Fruit fly (Drosophila melanogaster) whole organism, wandering third instar larva: ENCODE results near the gene GstO1.

Experiments
- Abd-B ChIP-seq: fragments of >200 bp; optimal IDR thresholded peaks from 2 replicates; lab custom pipeline; 2017; ENCODE audit warnings: missing biosample characterization, missing genetic modification characterization
- CG32264 ChIP-seq: fragments of 200-800 bp; sonication (Bioruptor generic); optimal IDR thresholded peaks from 2 replicates; lab custom pipeline; 2016; ENCODE audit warnings: missing biosample characterization, missing genetic modification characterization
- CG9705 ChIP-seq: fragments of 200-800 bp; sonication (Bioruptor generic); optimal IDR thresholded peaks from 2 replicates; lab custom pipeline; 2018; ENCODE audit warnings: missing biosample characterization, mild to moderate bottlenecking, missing genetic modification characterization
- CrebA ChIP-seq: fragments of 200-800 bp; sonication (Bioruptor generic); optimal IDR thresholded peaks from 2 replicates; lab custom pipeline; 2016; ENCODE audit warnings: missing biosample characterization, mild to moderate bottlenecking, missing genetic modification characterization, borderline replicate concordance
- Dfd ChIP-seq: fragments of >200 bp; optimal IDR thresholded peaks from 2 replicates; lab custom pipeline; 2017; ENCODE audit warnings: missing biosample characterization, missing genetic modification characterization
- Dif ChIP-seq: fragments of 200-275, 200-300 bp; sonication (Bioruptor generic); optimal IDR thresholded peaks from 2 replicates; lab custom pipeline; 2018; ENCODE audit warnings: missing biosample characterization, missing genetic modification characterization; ENCODE audit not compliant: partially characterized antibody
- HLH106 ChIP-seq: fragments of 200-800 bp; optimal IDR thresholded peaks from 3 replicates; lab custom pipeline; 2019; ENCODE audit warnings: missing biosample characterization, mild to moderate bottlenecking, missing genetic modification characterization, moderate library complexity
- Hnf4 ChIP-seq: fragments of 200-800 bp; sonication (Bioruptor generic); optimal IDR thresholded peaks from 2 replicates; lab custom pipeline; 2016; ENCODE audit warnings: missing biosample characterization, mild to moderate bottlenecking, missing genetic modification characterization
- Hr83 ChIP-seq: fragments of 200-300 bp; sonication (Bioruptor generic); optimal IDR thresholded peaks from 2 replicates; lab custom pipeline; 2016; ENCODE audit warnings: missing biosample characterization, mild to moderate bottlenecking, missing genetic modification characterization, moderate library complexity; ENCODE audit not compliant: poor library complexity, severe bottlenecking
- Jra ChIP-seq: sonication (Bioruptor generic); optimal IDR thresholded peaks from 2 replicates; lab custom pipeline; 2016; ENCODE audit warnings: missing biosample characterization, missing genetic modification characterization
- Mio ChIP-seq: sonication (Bioruptor generic); optimal IDR thresholded peaks from 2 replicates; lab custom pipeline; 2016; ENCODE audit warnings: missing biosample characterization, missing genetic modification characterization
- Myc ChIP-seq: fragments of >200 bp; optimal IDR thresholded peaks from 2 replicates; lab custom pipeline; 2017
- N ChIP-seq: fragments of >200 bp; optimal IDR thresholded peaks from 2 replicates; lab custom pipeline; 2018; ENCODE audit warnings: missing biosample characterization, missing external identifiers, missing genetic modification characterization
- OdsH ChIP-seq: fragments of 200-800 bp; sonication (Bioruptor generic); optimal IDR thresholded peaks from 2 replicates; lab custom pipeline; 2016; ENCODE audit warnings: missing biosample characterization, mild to moderate bottlenecking, missing genetic modification characterization
- Rel ChIP-seq, 2 experiments: fragments of 200-800 bp; sonication (Bioruptor generic) in 1 of 2; optimal IDR thresholded peaks; 2 replicates in 1 of 2; 3 replicates in 1 of 2; lab custom pipeline; 2016 to 2019; ENCODE audit warnings: mild to moderate bottlenecking in 2 of 2, missing biosample characterization in 2 of 2, missing genetic modification characterization in 2 of 2, moderate library complexity in 1 of 2
- Sp1 ChIP-seq: fragments of 200-800 bp; sonication (Bioruptor generic); optimal IDR thresholded peaks from 3 replicates; lab custom pipeline; 2019; ENCODE audit warnings: missing biosample characterization, mild to moderate bottlenecking, missing genetic modification characterization, moderate library complexity
- Vsx2 ChIP-seq: fragments of 200-300, 225-300 bp; sonication (Bioruptor generic); optimal IDR thresholded peaks from 2 replicates; lab custom pipeline; 2018; ENCODE audit warnings: missing biosample characterization, missing genetic modification characterization; ENCODE audit not compliant: partially characterized antibody
- brk ChIP-seq: fragments of 200-800 bp; sonication (Bioruptor generic); optimal IDR thresholded peaks from 2 replicates; lab custom pipeline; 2016; ENCODE audit warnings: missing biosample characterization, mild to moderate bottlenecking, missing genetic modification characterization
- dl ChIP-seq, 2 experiments: fragments of 175-275, 200-275 bp in 1 of 2; fragments of 200-275 bp in 1 of 2; sonication (Bioruptor generic); optimal IDR thresholded peaks; lab custom pipeline; 2018; ENCODE audit warnings: mild to moderate bottlenecking in 2 of 2, missing biosample characterization in 2 of 2, missing genetic modification characterization in 2 of 2, moderate library complexity in 2 of 2; ENCODE audit not compliant: partially characterized antibody in 2 of 2, insufficient read depth in 1 of 2
- dmrt93B ChIP-seq: fragments of 200-800 bp; sonication (Bioruptor generic); optimal IDR thresholded peaks from 2 replicates; lab custom pipeline; 2018; ENCODE audit warnings: missing biosample characterization, mild to moderate bottlenecking, missing genetic modification characterization
- dsf ChIP-seq: sonication (Bioruptor generic); optimal IDR thresholded peaks from 2 replicates; lab custom pipeline; 2016; ENCODE audit warnings: missing biosample characterization, missing genetic modification characterization, borderline replicate concordance
- ey ChIP-seq: fragments of 200-800 bp; sonication (Bioruptor generic); optimal IDR thresholded peaks from 2 replicates; lab custom pipeline; 2016; ENCODE audit warnings: missing biosample characterization, missing genetic modification characterization
- foxo ChIP-seq, 2 experiments: fragments of 200-800 bp; sonication (Bioruptor generic); optimal IDR thresholded peaks; 2 replicates in 1 of 2; 3 replicates in 1 of 2; lab custom pipeline; 2016 to 2017; ENCODE audit warnings: missing biosample characterization in 2 of 2, missing genetic modification characterization in 2 of 2
- fru ChIP-seq: fragments of 200-800 bp; sonication (Bioruptor generic); optimal IDR thresholded peaks from 3 replicates; lab custom pipeline; 2016; ENCODE audit warnings: missing biosample characterization, mild to moderate bottlenecking, missing genetic modification characterization
- jim ChIP-seq: fragments of 175-275, 200-325 bp; sonication (Bioruptor generic); optimal IDR thresholded peaks from 2 replicates; lab custom pipeline; 2016; ENCODE audit warnings: missing biosample characterization, mild to moderate bottlenecking, missing genetic modification characterization
- pan ChIP-seq: fragments of >200 bp; optimal IDR thresholded peaks from 2 replicates; lab custom pipeline; 2017
- psq ChIP-seq: fragments of 200-800 bp; sonication (Bioruptor generic); optimal IDR thresholded peaks from 3 replicates; lab custom pipeline; 2017; ENCODE audit warnings: missing biosample characterization, mild to moderate bottlenecking, missing genetic modification characterization, moderate library complexity
- rgr ChIP-seq: fragments of 200-800 bp; sonication (Bioruptor generic); optimal IDR thresholded peaks from 3 replicates; lab custom pipeline; 2016; ENCODE audit warnings: missing biosample characterization, mild to moderate bottlenecking, missing genetic modification characterization
- sage ChIP-seq: fragments of 200-800 bp; sonication (Bioruptor generic); optimal IDR thresholded peaks from 2 replicates; lab custom pipeline; 2016; ENCODE audit warnings: missing biosample characterization, mild to moderate bottlenecking, missing genetic modification characterization
- sv ChIP-seq: fragments of 200-800 bp; sonication (Bioruptor generic); optimal IDR thresholded peaks from 3 replicates; lab custom pipeline; 2016; ENCODE audit warnings: missing biosample characterization, missing genetic modification characterization
- tai ChIP-seq: sonication (Bioruptor generic); optimal IDR thresholded peaks from 2 replicates; lab custom pipeline; 2016; ENCODE audit warnings: missing biosample characterization, missing genetic modification characterization
- usp ChIP-seq: fragments of >200 bp; optimal IDR thresholded peaks from 2 replicates; lab custom pipeline; 2017; ENCODE audit warnings: missing biosample characterization, missing genetic modification characterization
- woc ChIP-seq: sonication (Bioruptor generic); optimal IDR thresholded peaks from 2 replicates; lab custom pipeline; 2016; ENCODE audit warnings: missing biosample characterization, mild to moderate bottlenecking, missing genetic modification characterization

GstO1 gene

DNA sequence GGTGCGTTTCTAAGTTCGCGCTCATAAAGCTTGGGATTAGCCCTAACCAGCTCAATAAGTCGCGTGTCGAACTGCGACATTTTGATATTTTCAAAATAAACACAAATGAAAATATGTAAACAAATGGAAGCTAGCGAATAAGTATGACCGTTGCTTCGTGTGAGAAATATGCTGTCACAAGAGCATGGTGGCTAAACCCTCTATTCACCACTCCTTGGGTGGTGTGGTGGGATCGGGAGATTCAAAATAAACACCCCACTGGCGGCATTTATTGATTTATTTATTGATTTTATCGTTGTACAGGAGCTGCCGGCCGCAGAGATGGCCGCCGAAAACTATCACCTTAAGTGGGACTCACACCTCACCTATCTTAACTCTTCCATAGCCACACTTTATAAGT is 9.9 kb downstream of the GstO1 start, which contains the start of gene CG6683:
Gene CG6683, minus strand, starts transcription at position 154 of the 400 bp plus-strand sequence.
- no peak for TF ChIP-seq CG32264
- no peak for TF ChIP-seq Sp1 (GFP tag; lab: Kevin White, UChicago)
- TF ChIP-seq Myc (lab: Kevin White, UChicago) = peak; percentile 63

DNA sequence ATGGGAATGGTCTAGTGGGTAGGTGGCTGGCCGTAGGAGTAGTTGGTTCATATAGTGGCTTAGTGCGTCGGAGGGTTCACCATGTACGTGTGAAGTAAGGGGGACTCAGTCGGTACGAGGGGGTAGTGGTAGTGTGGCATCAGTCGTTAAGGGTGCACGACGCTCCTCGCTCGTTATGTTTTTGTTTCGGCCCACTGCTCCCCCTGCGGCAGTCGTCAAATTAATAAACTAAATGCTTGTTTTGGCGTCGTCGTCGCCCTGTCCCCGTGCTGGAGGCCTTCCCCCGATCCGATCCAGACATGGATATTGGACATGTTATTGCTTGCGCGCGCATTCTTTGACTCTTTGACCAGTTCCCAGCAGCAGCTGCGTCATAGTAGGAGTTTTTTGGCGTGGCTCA is 11.4 kb downstream of the GstO1 start:
- TF ChIP-seq Rel (GFP tag; optimal IDR thresholded peaks at IDR 0.05; lab: Kevin White, UChicago) = no peak
- TF ChIP-seq Rel (tag; optimal IDR thresholded peaks at IDR 0.05; lab: Kevin White, UChicago) = no peak
- TF ChIP-seq CG32264 = no peak
- no peak for TF ChIP-seq tai (GFP tag; lab: Kevin White, UChicago)
- TF ChIP-seq sage (GFP tag; lab: Kevin White, UChicago) = no peak
- no peak for TF ChIP-seq brk (GFP tag; lab: Kevin White, UChicago)
- TF ChIP-seq Vsx2 (GFP tag; lab: Kevin White, UChicago) = no peak
- no peak for TF ChIP-seq CrebA (GFP tag; lab: Kevin White, UChicago)
- TF ChIP-seq Mio (GFP tag; lab: Kevin White, UChicago) = no peak
- TF ChIP-seq Dif (GFP tag; lab: Kevin White, UChicago) = no peak
- no peak for TF ChIP-seq jim (GFP tag; lab: Kevin White, UChicago)
- TF ChIP-seq dl (GFP tag; optimal IDR thresholded peaks at IDR 0.05; lab: Kevin White, UChicago; ENCODE audit: insufficient read depth in 1 of 2, partially characterized antibody in 2 of 2) = no peak
- no peak for TF ChIP-seq CG9705 (GFP tag; lab: Kevin White, UChicago)
- TF ChIP-seq usp = no peak
- TF ChIP-seq sv (GFP tag; lab: Kevin White, UChicago) = no peak
- TF ChIP-seq rgr (GFP tag; lab: Kevin White, UChicago) = no peak
- no peak for TF ChIP-seq N (GFP tag; lab: Kevin White, UChicago)
- TF ChIP-seq woc = no peak
- TF ChIP-seq, all 38 proteins: peak for 0

DNA sequence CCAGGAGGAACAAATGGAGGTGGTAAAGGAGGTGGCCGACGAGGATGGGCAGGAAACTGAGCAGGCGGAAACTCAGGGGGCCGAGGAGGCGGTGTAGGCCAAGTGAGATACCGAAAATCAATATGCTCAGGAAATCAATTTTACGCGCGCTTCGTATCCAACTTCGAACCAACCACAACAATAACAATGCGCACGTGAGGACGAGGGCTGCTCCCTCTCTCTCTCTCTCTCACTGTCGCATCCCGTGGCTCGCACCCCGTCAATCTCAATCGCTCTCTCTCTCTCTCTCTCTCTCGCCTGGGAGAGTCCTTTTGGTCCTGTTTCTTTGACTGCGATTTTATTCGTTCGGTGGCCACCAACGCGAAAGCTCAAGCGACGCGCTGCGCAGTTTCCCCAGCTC is 12.2 kb downstream of the GstO1 start, which contains the start of gene CG6765:
Gene CG6765, plus strand, starts transcription at position 340 of the 400 bp plus-strand sequence.
- TF ChIP-seq Jra (GFP tag; lab: Kevin White, UChicago) = no peak
- peak; percentile 46 for TF ChIP-seq Dif (GFP tag; lab: Kevin White, UChicago)
- TF ChIP-seq dsf (GFP tag; lab: Kevin White, UChicago) = no peak

DNA sequence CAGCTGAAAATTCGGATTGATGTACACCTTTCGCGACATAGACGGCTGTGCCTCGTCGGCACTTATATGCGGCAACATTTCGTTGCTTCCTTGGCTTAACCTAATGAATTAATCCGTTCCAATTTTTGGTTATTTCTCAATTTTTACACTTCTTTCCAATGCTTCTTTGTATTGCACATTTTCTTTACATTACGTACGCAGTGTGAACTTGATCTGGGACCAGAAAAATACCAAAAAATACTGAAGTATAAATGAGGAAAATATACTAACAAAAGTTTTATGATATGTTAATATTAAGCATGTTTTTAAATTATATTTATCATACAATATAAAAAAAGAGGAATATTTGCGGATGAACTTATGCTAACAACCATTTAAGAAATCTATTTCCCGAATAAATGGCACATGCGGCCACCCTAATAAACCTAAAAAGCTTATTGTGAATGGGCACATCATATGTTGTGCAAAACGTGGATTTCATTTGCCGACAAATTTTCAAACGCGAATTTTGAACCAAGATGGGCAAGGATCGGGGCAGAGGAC is 15.0 kb downstream of the GstO1 start, which contains the start of the genes ZC3H3 and Pus7:
Gene ZC3H3, minus strand, starts transcription at position 197 of the 543 bp plus-strand sequence.
Gene Pus7, plus strand, starts transcription at position 437 of the 543 bp plus-strand sequence.
- TF ChIP-seq Dif (GFP tag; lab: Kevin White, UChicago) (no peak), psq (GFP tag; lab: Kevin White, UChicago) (peak; percentile 33), rgr (GFP tag; lab: Kevin White, UChicago) (no peak), Vsx2 (GFP tag; lab: Kevin White, UChicago) (no peak), sv (GFP tag; lab: Kevin White, UChicago) (no peak), Myc (lab: Kevin White, UChicago) (peak; percentile 35), HLH106 (peak; percentile 3), foxo (GFP tag; optimal IDR thresholded peaks at IDR 0.05; lab: Kevin White, UChicago) (no peak), usp (no peak)
- TF ChIP-seq, all 38 proteins: peak for 3

DNA sequence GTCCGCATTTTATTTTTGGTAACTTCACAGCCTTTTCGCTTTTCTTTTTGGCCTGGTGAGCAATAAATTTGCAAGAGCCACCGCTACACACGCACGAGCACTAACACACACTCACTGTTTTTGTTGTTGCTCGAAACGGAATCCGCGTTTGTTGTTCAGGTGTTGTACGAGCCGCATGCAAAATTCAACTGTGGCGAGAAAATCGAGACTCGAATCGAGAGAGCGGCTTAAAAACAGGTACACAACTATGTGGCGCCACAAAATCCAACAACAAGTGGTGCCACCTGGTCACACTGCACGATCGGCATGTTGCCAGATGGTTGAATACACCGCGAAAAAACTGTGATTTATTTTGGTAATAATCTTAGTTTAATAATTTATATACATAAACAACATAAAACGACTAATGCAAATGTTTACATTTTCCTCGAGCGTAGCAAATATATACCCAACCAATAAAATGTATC is 17.7 kb downstream of the GstO1 start, which contains the start of gene CG43163:
Gene CG43163, minus strand, starts transcription at position 172 of the 467 bp plus-strand sequence.
- TF ChIP-seq tai (GFP tag; lab: Kevin White, UChicago) (no peak), usp (no peak), CG9705 (GFP tag; lab: Kevin White, UChicago) (peak; percentile 23), ey (GFP tag; lab: Kevin White, UChicago) (peak; percentile 56), Jra (GFP tag; lab: Kevin White, UChicago) (no peak), OdsH (GFP tag; lab: Kevin White, UChicago) (peak; percentile 58), Dfd (GFP tag; lab: Kevin White, UChicago) (no peak), pan (lab: Kevin White, UChicago) (no peak), Dif (GFP tag; lab: Kevin White, UChicago) (peak; percentile 41), rgr (GFP tag; lab: Kevin White, UChicago) (peak; percentile 67), Myc (lab: Kevin White, UChicago) (no peak), CrebA (GFP tag; lab: Kevin White, UChicago) (no peak), Hr83 (GFP tag; lab: Kevin White, UChicago) (peak; percentile 78), CG32264 (no peak), foxo (GFP tag; optimal IDR thresholded peaks at IDR 0.05; lab: Kevin White, UChicago) (peak in 1 of 2 experiments; percentile 72), jim (GFP tag; lab: Kevin White, UChicago) (peak; percentile 16), Sp1 (GFP tag; lab: Kevin White, UChicago) (peak; percentile 47), psq (GFP tag; lab: Kevin White, UChicago) (peak; percentile 16), dmrt93B (GFP tag; lab: Kevin White, UChicago) (no peak), sage (GFP tag; lab: Kevin White, UChicago) (no peak), sv (GFP tag; lab: Kevin White, UChicago) (peak; percentile 49), HLH106 (peak; percentile 60), Abd-B (GFP tag; lab: Kevin White, UChicago) (no peak), Mio (GFP tag; lab: Kevin White, UChicago) (no peak), Vsx2 (GFP tag; lab: Kevin White, UChicago) (no peak), Hnf4 (GFP tag; lab: Kevin White, UChicago) (no peak), Rel (GFP tag; optimal IDR thresholded peaks at IDR 0.05; lab: Kevin White, UChicago) (no peak), Rel (tag; optimal IDR thresholded peaks at IDR 0.05; lab: Kevin White, UChicago) (peak; percentile 6), fru (GFP tag; lab: Kevin White, UChicago) (no peak)
